Fruit fly (Drosophila melanogaster) whole organism, embryonic: ENCODE results near the gene CG31627.
A peak's percentile ranks its signal among the peaks of the same experiment; 100 is the strongest.

Experiments used
- BEAF-32 ChIP-seq: fragments of 200-800 bp; sonication (Bioruptor generic); optimal IDR thresholded peaks from 3 replicates; lab custom pipeline; 2017; ENCODE audit warnings: missing biosample characterization, missing genetic modification characterization, mild to moderate bottlenecking, moderate library complexity, missing genetic modification reagents
- CG12659 ChIP-seq: fragments of 200-800 bp; sonication (Bioruptor generic); optimal IDR thresholded peaks from 3 replicates; lab custom pipeline; 2017; ENCODE audit warnings: mild to moderate bottlenecking, missing biosample characterization, missing genetic modification reagents, missing genetic modification characterization
- CG13287 ChIP-seq: fragments of 200-800 bp; sonication (Bioruptor generic); IDR thresholded peaks from 2 replicates; pipeline ENCODE4 v1.3.6; 2022; ENCODE audit warnings: missing biosample characterization, missing genetic modification characterization; ENCODE audit not compliant: partially characterized antibody
- CG14014 ChIP-seq: fragments of 200-800 bp; sonication (Bioruptor generic); IDR thresholded peaks from 2 replicates; pipeline ENCODE4 v1.3.6; 2022; ENCODE audit warnings: missing biosample characterization, missing genetic modification characterization
- CG14965 ChIP-seq: fragments of 200-800 bp; sonication (Bioruptor generic); optimal IDR thresholded peaks from 2 replicates; lab custom pipeline; 2016; ENCODE audit warnings: missing biosample characterization, missing genetic modification characterization, borderline replicate concordance
- CG16813 ChIP-seq: fragments of 200-800 bp; sonication (Bioruptor generic); IDR thresholded peaks from 3 replicates; pipeline ENCODE4 v1.3.6; 2022; ENCODE audit warnings: missing biosample characterization, missing genetic modification characterization; ENCODE audit not compliant: partially characterized antibody
- CG17359 ChIP-seq: fragments of 200-800 bp; sonication (Bioruptor generic); optimal IDR thresholded peaks from 3 replicates; lab custom pipeline; 2018; ENCODE audit warnings: missing biosample characterization, mild to moderate bottlenecking, missing genetic modification characterization, moderate library complexity
- CG3281 ChIP-seq: fragments of 200-800 bp; sonication (Bioruptor generic); optimal IDR thresholded peaks from 3 replicates; lab custom pipeline; 2017; ENCODE audit warnings: missing biosample characterization, mild to moderate bottlenecking, missing genetic modification characterization
- CG3847 ChIP-seq: fragments of 200-800 bp; sonication (Bioruptor generic); IDR thresholded peaks from 2 replicates; pipeline ENCODE4 v1.3.6; 2022; ENCODE audit warnings: missing biosample characterization, missing genetic modification characterization
- CG3995 ChIP-seq: fragments of 200-800 bp; sonication (Bioruptor generic); optimal IDR thresholded peaks from 3 replicates; lab custom pipeline; 2016; ENCODE audit warnings: missing biosample characterization, missing genetic modification characterization
- CG4404 ChIP-seq: fragments of 200-800 bp; sonication (Bioruptor generic); IDR thresholded peaks from 2 replicates; pipeline ENCODE4 v1.3.6; 2022; ENCODE audit warnings: missing biosample characterization, missing genetic modification characterization
- CG4617 ChIP-seq: fragments of 200-800 bp; sonication (Bioruptor generic); optimal IDR thresholded peaks from 3 replicates; lab custom pipeline; 2016; ENCODE audit warnings: missing biosample characterization, missing genetic modification characterization, borderline replicate concordance
- CG7271 ChIP-seq: fragments of 200-800 bp; sonication (Bioruptor generic); optimal IDR thresholded peaks from 2 replicates; lab custom pipeline; 2018; ENCODE audit warnings: missing biosample characterization, mild to moderate bottlenecking, missing genetic modification characterization, moderate library complexity
- CG8290 ChIP-seq, 3 experiments: fragments of 200-800 bp; sonication (Bioruptor generic); optimal IDR thresholded peaks; 2 replicates each; lab custom pipeline; 2016 to 2019; ENCODE audit warnings: missing biosample characterization in 3 of 3, missing genetic modification characterization in 3 of 3, mild to moderate bottlenecking in 2 of 3, moderate library complexity in 1 of 3
- CG8478 ChIP-seq: fragments of >200 bp; optimal IDR thresholded peaks from 2 replicates; lab custom pipeline; 2018
- CG9932 ChIP-seq: fragments of 200-800 bp; sonication (Bioruptor generic); IDR thresholded peaks from 2 replicates; pipeline ENCODE4 v1.3.6; 2022; ENCODE audit warnings: missing biosample characterization, missing genetic modification characterization
- D ChIP-seq, 2 experiments: fragments of 200-800 bp in 1 of 2; fragments of >200 bp in 1 of 2; sonication (Bioruptor generic) in 1 of 2; optimal IDR thresholded peaks; 2 replicates in 1 of 2; 3 replicates in 1 of 2; lab custom pipeline; 2017; ENCODE audit warnings: mild to moderate bottlenecking in 1 of 2, missing biosample characterization in 1 of 2, missing genetic modification characterization in 1 of 2, missing genetic modification reagents in 1 of 2
- D19B ChIP-seq: fragments of 200-800 bp; sonication (Bioruptor generic); optimal IDR thresholded peaks from 2 replicates; lab custom pipeline; 2017; ENCODE audit warnings: missing biosample characterization, mild to moderate bottlenecking, missing genetic modification characterization
- Dbx ChIP-seq: fragments of 200-800 bp; sonication (Bioruptor generic); IDR thresholded peaks from 3 replicates; pipeline ENCODE4 v1.3.6; 2022; ENCODE audit warnings: missing biosample characterization, missing genetic modification characterization
- Deaf1 ChIP-seq: fragments of 200-800 bp; optimal IDR thresholded peaks from 3 replicates; lab custom pipeline; 2019; ENCODE audit warnings: missing biosample characterization, mild to moderate bottlenecking, missing genetic modification characterization, moderate library complexity
- Dll ChIP-seq: fragments of 200-800 bp; sonication (Bioruptor generic); IDR thresholded peaks from 4 replicates; pipeline ENCODE4 v1.3.6; 2022; ENCODE audit warnings: missing biosample characterization, missing genetic modification characterization; ENCODE audit not compliant: partially characterized antibody
- Doc3 ChIP-seq: fragments of 200-800 bp; sonication (Bioruptor generic); IDR thresholded peaks from 3 replicates; pipeline ENCODE4 v1.3.6; 2022; ENCODE audit warnings: missing biosample characterization, missing genetic modification characterization; ENCODE audit not compliant: partially characterized antibody
- HHEX ChIP-seq: fragments of 200-800 bp; sonication (Bioruptor generic); optimal IDR thresholded peaks from 3 replicates; lab custom pipeline; 2017; ENCODE audit warnings: missing biosample characterization, mild to moderate bottlenecking, missing genetic modification characterization, missing genetic modification reagents
- Hr3 ChIP-seq: fragments of 200-800 bp; sonication (Bioruptor generic); optimal IDR thresholded peaks from 3 replicates; lab custom pipeline; 2016; ENCODE audit warnings: missing biosample characterization, missing genetic modification characterization
- Lhr ChIP-seq: fragments of 200-800 bp; sonication (Bioruptor generic); optimal IDR thresholded peaks from 3 replicates; lab custom pipeline; 2017; ENCODE audit warnings: mild to moderate bottlenecking, missing biosample characterization, missing genetic modification reagents, missing genetic modification characterization
- Med ChIP-seq: fragments of 200-800 bp; sonication (Bioruptor generic); peaks from one replicate; lab custom pipeline; 2016; ENCODE audit warnings: missing biosample characterization, missing genetic modification characterization, mild to moderate bottlenecking, inconsistent platforms, moderate library complexity
- NFAT ChIP-seq: fragments of 200-800 bp; sonication (Bioruptor generic); IDR thresholded peaks from 2 replicates; pipeline ENCODE4 v1.3.6; 2022; ENCODE audit warnings: missing biosample characterization, missing genetic modification characterization
- Neu2 ChIP-seq: fragments of 200-800 bp; sonication (Bioruptor generic); optimal IDR thresholded peaks from 3 replicates; lab custom pipeline; 2016; ENCODE audit warnings: missing biosample characterization, missing genetic modification characterization, borderline replicate concordance
- Scr ChIP-seq: fragments of 200-800 bp; sonication (Bioruptor generic); IDR thresholded peaks from 2 replicates; pipeline ENCODE4 v1.3.6; 2022; ENCODE audit warnings: missing biosample characterization, missing genetic modification characterization; ENCODE audit not compliant: partially characterized antibody
- Sin3A ChIP-seq: fragments of >200 bp; optimal IDR thresholded peaks from 2 replicates; lab custom pipeline; 2018
- Tbp ChIP-seq: fragments of >200 bp; optimal IDR thresholded peaks from 2 replicates; lab custom pipeline; 2018; ENCODE audit warnings: missing biosample characterization, missing genetic modification characterization
- Usf ChIP-seq: fragments of 200-800 bp; sonication (Bioruptor generic); optimal IDR thresholded peaks from 2 replicates; lab custom pipeline; 2017; ENCODE audit warnings: missing genotype, missing biosample characterization, missing genetic modification characterization
- Xbp1 ChIP-seq: fragments of 200-800 bp; sonication (Bioruptor generic); optimal IDR thresholded peaks from 3 replicates; lab custom pipeline; 2016; ENCODE audit warnings: missing biosample characterization, mild to moderate bottlenecking, missing genetic modification characterization
- ato ChIP-seq: fragments of 200-800 bp; sonication (Bioruptor generic); IDR thresholded peaks from 2 replicates; pipeline ENCODE4 v1.3.6; 2022; ENCODE audit warnings: missing biosample characterization, missing genetic modification characterization; ENCODE audit not compliant: partially characterized antibody
- btn ChIP-seq: fragments of 200-800 bp; sonication (Bioruptor generic); optimal IDR thresholded peaks from 2 replicates; lab custom pipeline; 2016; ENCODE audit warnings: missing biosample characterization, missing genetic modification characterization
- ems ChIP-seq: fragments of 200-800 bp; sonication (Bioruptor generic); optimal IDR thresholded peaks from 3 replicates; lab custom pipeline; 2016; ENCODE audit warnings: missing biosample characterization, missing genetic modification characterization
- ewg ChIP-seq: fragments of 200-800 bp; sonication (Bioruptor generic); optimal IDR thresholded peaks from 3 replicates; lab custom pipeline; 2017; ENCODE audit warnings: mild to moderate bottlenecking, missing biosample characterization, missing genetic modification reagents, missing genetic modification characterization
- exex ChIP-seq: fragments of 200-800 bp; sonication (Bioruptor generic); optimal IDR thresholded peaks from 4 replicates; lab custom pipeline; 2018; ENCODE audit warnings: missing biosample characterization, mild to moderate bottlenecking, missing genetic modification characterization, moderate library complexity
- fd102C ChIP-seq: fragments of 200-800 bp; sonication (Bioruptor generic); optimal IDR thresholded peaks from 2 replicates; lab custom pipeline; 2018; ENCODE audit warnings: missing biosample characterization, mild to moderate bottlenecking, missing genetic modification characterization, moderate library complexity
- gfzf ChIP-seq: fragments of 200-800 bp; sonication (Bioruptor generic); optimal IDR thresholded peaks from 2 replicates; lab custom pipeline; 2016; ENCODE audit warnings: missing biosample characterization, mild to moderate bottlenecking, missing genetic modification characterization, moderate library complexity
- grn ChIP-seq: fragments of 200-800 bp; sonication (Bioruptor generic); optimal IDR thresholded peaks from 3 replicates; lab custom pipeline; 2017; ENCODE audit warnings: missing biosample characterization, missing genetic modification characterization
- sens ChIP-seq: fragments of 200-800 bp; sonication (Bioruptor generic); peaks from one replicate; lab custom pipeline; 2016; ENCODE audit warnings: missing biosample characterization, missing genetic modification characterization
- seq ChIP-seq: fragments of 200-800 bp; sonication (Bioruptor generic); IDR thresholded peaks from 2 replicates; pipeline ENCODE4 v1.3.6; 2022; ENCODE audit warnings: missing biosample characterization, missing genetic modification characterization
- sima ChIP-seq: fragments of 200-800 bp; sonication (Bioruptor generic); optimal IDR thresholded peaks from 2 replicates; lab custom pipeline; 2016; ENCODE audit warnings: missing biosample characterization, missing genetic modification characterization
- stc ChIP-seq: fragments of 200-800 bp; sonication (Bioruptor generic); IDR thresholded peaks from 2 replicates; pipeline ENCODE4 v1.3.6; 2022; ENCODE audit warnings: missing biosample characterization, missing genetic modification characterization
- stwl ChIP-seq: fragments of 200-800 bp; sonication (Bioruptor generic); optimal IDR thresholded peaks from 3 replicates; lab custom pipeline; 2018; ENCODE audit warnings: missing biosample characterization, mild to moderate bottlenecking, missing genetic modification characterization, moderate library complexity
- tap ChIP-seq: fragments of 200-800 bp; optimal IDR thresholded peaks from 3 replicates; lab custom pipeline; 2019; ENCODE audit warnings: missing biosample characterization, mild to moderate bottlenecking, missing genetic modification characterization, moderate library complexity
- tgo ChIP-seq: fragments of 200-800 bp; sonication (Bioruptor generic); IDR thresholded peaks from 3 replicates; pipeline ENCODE4 v1.3.6; 2022; ENCODE audit warnings: missing biosample characterization, missing genetic modification characterization

The CG31627 gene

DNA sequence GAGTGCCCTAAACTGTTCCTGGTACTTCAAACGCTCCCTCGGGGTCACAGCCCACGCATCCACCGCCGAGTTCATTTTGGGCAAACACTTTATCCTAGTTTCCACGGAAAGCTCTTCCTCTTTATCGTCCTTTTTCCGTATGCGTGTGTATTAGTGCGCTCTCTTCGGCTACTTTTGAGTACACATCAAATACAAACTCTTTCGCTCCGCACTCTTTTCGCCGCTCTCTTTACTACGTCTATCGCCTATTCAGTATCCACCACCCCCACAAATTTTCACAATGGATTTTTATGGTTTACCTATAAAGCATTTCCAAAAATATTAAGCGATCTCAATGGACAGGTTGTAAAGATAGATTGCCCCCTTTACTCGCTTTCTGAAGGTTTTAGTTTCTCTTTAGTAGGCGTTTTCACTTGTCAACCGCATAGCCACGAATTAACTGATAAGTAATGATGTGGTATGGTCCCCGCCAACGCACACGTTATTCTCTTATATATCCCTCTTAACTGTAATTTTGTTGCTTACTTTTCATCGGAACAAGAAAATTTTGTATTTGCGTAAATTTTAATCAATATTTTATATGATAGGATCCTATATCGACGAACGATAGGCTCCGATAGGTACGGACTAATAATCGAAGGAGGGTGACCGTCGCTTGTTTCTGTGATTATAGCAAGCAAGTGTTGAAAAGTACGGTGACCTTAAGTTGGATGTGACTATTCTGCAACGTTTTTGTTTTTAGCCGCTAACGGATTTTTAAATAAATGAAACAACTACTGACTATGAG, 31.1 kb upstream of the CG31627 start, which contains the start of gene Dap160 (continued):
- TF ChIP-seq CG7271 (tag; lab: Kevin White, UChicago) (no peak), Dbx (GFP tag; lab: Robert Waterston, UW) (peak; percentile 39; the same call in 1 of the 3 replicates), stc (no peak), exex (tag; lab: Kevin White, UChicago) (peak; percentile 39), fd102C (GFP tag; lab: Kevin White, UChicago) (no peak), CG13287 (GFP tag; lab: Robert Waterston, UW) (peak; percentile 77), CG3847 (GFP tag; lab: Robert Waterston, UW) (peak; percentile 36), grn (GFP tag; lab: Kevin White, UChicago) (peak; percentile 36), Doc3 (peak; percentile 47; the same call in 1 of the 3 replicates), Hr3 (GFP tag; lab: Kevin White, UChicago) (no peak), CG9932 (GFP tag; lab: Robert Waterston, UW) (peak; percentile 55), Scr (peak; percentile 75), HHEX (GFP tag; lab: Kevin White, UChicago) (no peak), btn (GFP tag; lab: Kevin White, UChicago) (no peak), BEAF-32 (peak; percentile 70), D19B (GFP tag; lab: Kevin White, UChicago) (no peak), CG8478 (lab: Kevin White, UChicago) (no peak), CG12659 (peak; percentile 66), D (optimal IDR thresholded peaks at IDR 0.05; lab: Kevin White, UChicago) (no peak), D (GFP tag; optimal IDR thresholded peaks at IDR 0.05; lab: Kevin White, UChicago) (no peak), tap (tag; lab: Kevin White, UChicago) (no peak), Med (GFP tag; lab: Kevin White, UChicago) (peak; percentile 79), sens (GFP tag; lab: Kevin White, UChicago) (peak; percentile 76), NFAT (GFP tag; lab: Robert Waterston, UW) (peak; percentile 41; the same call in 1 of the 2 replicates), Xbp1 (peak; percentile 17), CG17359 (tag; lab: Kevin White, UChicago) (no peak), Lhr (GFP tag; lab: Kevin White, UChicago) (peak; percentile 29), CG4404 (GFP tag; lab: Robert Waterston, UW) (no peak), ewg (no peak), CG4617 (peak; percentile 80), Sin3A (no peak), sima (no peak), CG16813 (GFP tag; lab: Robert Waterston, UW) (peak; percentile 71), tgo (no peak), seq (GFP tag; lab: Robert Waterston, UW) (peak; percentile 29; the same call in 1 of the 2 replicates), Tbp (GFP tag; lab: Kevin White, UChicago) (no peak), gfzf (GFP tag; lab: Kevin White, UChicago) (peak; percentile 60), CG14014 (GFP tag; lab: Robert Waterston, UW) (no peak), CG3995 (peak; percentile 93), ato (peak; percentile 49; the same call in 1 of the 2 replicates), ems (GFP tag; lab: Kevin White, UChicago) (no peak), Usf (GFP tag; lab: Kevin White, UChicago) (no peak), CG3281 (peak; percentile 21), Dll (peak; percentile 72), CG14965 (no peak), stwl (tag; lab: Kevin White, UChicago) (peak; percentile 79), CG8290 (GFP tag; optimal IDR thresholded peaks at IDR 0.05; lab: Kevin White, UChicago) (peak; percentile 26), CG8290 (tag; optimal IDR thresholded peaks at IDR 0.05; lab: Kevin White, UChicago) (no peak), Neu2 (GFP tag; lab: Kevin White, UChicago) (no peak), Deaf1 (tag; lab: Kevin White, UChicago) (no peak)
